Fruit fly (Drosophila melanogaster): ENCODE measurements around the gene ScsbetaA.

ScsbetaA gene

DNA sequence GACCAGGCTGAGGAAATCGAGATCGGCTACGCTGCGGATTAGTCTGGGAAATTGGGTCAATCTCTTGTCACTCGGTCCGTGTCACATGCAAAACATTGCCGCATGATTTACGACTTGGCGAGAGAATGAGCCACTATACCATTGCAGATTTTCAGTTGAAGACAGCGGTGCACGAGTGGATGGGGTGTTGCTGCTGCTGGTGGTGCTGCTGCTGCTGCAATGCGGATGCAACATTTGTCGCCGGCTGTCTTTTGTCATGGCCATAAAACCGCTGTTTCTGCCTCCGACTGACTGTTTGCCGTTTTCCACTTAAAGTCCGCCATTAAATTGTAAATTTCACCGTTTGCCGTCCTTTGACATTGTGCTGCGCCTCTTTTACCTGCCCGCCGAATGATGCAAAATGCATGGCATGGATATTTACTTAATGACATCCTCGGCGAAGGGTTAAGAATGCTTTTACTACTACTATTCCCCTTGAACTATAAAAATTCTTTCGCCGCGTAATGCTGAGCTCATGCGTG, 37.6 kb downstream of the ScsbetaA start:
- no peak for TF ChIP-seq pan (optimal IDR thresholded peaks at IDR 0.05)
- no peak for TF ChIP-seq EcR (GFP tag; optimal IDR thresholded peaks at IDR 0.05)
- no peak for TF ChIP-seq psq (optimal IDR thresholded peaks at IDR 0.05)
- no peak for TF ChIP-seq usp (GFP tag; optimal IDR thresholded peaks at IDR 0.05)
- TF ChIP-seq CG8478 (optimal IDR thresholded peaks at IDR 0.05), result no peak
- TF ChIP-seq Dll (optimal IDR thresholded peaks at IDR 0.05), result no peak

DNA sequence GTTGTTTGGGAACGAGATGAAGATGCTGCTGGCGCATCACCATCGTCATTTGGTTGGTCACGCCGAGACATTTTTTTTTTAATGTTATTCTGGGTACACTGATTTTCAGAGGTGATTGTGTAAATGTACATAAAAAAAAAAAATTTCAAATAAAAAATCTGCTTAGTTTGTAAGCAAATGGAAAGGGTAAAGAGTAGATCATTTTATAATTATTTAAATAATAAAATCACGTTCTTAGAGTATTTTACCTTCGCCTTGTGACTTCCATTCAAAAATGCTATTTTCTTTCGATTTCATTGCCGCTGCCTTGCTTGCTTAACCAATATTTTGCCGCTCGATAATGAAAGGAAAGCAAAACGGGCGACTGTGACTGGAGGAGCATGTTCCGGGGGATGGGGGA, 40.2 kb downstream of the ScsbetaA start:
- TF ChIP-seq psq (optimal IDR thresholded peaks at IDR 0.05) (no peak), EcR (GFP tag; optimal IDR thresholded peaks at IDR 0.05) (no peak), Dll (optimal IDR thresholded peaks at IDR 0.05) (no peak), pan (optimal IDR thresholded peaks at IDR 0.05) (no peak), CG8478 (optimal IDR thresholded peaks at IDR 0.05) (no peak), usp (GFP tag; optimal IDR thresholded peaks at IDR 0.05) (no peak)

DNA sequence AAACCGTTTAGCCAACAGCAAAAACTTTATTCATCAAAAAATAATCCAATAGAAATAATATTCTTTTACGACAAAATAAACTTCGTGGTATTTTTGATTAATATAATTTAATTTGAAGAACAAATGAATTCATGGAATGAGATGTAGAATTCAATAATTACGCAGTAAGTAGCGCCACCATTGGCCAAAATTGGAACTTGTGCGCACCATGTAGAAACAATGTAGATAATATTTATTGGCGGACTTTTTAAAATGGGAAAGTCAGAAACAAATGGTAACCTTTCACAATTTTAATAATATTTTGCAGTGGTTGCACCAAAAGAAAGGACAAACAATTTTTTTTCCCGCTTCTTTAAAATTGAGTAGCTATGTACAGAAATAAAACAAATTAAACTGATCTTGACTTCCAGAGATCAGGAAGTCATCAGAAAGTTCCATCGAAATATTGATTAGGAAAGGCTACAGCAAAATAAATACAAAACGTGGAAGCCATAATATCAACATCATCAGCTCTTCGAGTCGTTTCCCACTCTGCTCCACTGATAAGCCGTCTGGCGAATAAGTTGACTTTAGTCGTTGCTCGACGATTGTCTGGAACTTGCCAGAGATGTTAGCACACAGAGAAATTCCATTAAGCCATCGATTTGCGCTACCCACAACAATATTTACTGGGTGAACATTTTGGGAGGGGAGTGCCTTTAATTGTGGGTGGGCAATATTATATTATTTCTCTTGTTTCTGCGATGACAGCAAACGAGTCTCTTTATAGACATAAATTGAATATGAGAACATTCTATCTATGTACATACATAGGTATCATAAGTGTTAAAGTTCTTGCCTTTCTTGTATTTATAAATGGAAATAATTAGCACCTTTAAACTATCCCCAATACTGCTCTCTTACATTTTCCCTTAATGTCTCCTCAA, 41.6 kb downstream of the ScsbetaA start:
- TF ChIP-seq psq (optimal IDR thresholded peaks at IDR 0.05) (no peak), EcR (GFP tag; optimal IDR thresholded peaks at IDR 0.05) (no peak), pan (optimal IDR thresholded peaks at IDR 0.05) (no peak), Dll (optimal IDR thresholded peaks at IDR 0.05) (no peak), usp (GFP tag; optimal IDR thresholded peaks at IDR 0.05) (no peak), CG8478 (optimal IDR thresholded peaks at IDR 0.05) (no peak)

DNA sequence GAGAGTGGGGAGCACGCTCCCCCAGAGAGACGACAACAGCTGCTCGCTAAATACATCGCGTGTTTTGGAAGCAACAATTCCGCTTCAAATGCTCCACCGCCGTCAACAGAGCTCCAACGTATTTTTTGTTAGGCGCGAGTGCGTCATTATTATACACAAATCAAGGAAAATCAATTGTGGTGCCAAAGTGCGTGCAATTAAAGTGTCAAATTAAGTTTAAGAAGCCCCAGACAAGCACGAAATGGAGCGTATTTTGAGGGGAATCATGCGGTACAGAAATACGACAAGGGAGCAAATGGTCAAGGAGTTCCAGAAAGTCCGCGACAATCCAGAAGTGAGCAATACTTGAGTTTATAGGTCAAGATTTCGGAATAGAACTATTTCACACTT, 42.2 kb downstream of the ScsbetaA start, which contains the start of gene CAHbeta:
Gene CAHbeta, plus strand, starts transcription at position 85 of the 390 bp plus-strand sequence.
- no peak for TF ChIP-seq Dll (optimal IDR thresholded peaks at IDR 0.05)
- no peak for TF ChIP-seq pan (optimal IDR thresholded peaks at IDR 0.05)
- TF ChIP-seq psq (optimal IDR thresholded peaks at IDR 0.05), result no peak
- TF ChIP-seq usp (GFP tag; optimal IDR thresholded peaks at IDR 0.05), result no peak
- TF ChIP-seq CG8478 (optimal IDR thresholded peaks at IDR 0.05), result no peak
- TF ChIP-seq EcR (GFP tag; optimal IDR thresholded peaks at IDR 0.05), result no peak

DNA sequence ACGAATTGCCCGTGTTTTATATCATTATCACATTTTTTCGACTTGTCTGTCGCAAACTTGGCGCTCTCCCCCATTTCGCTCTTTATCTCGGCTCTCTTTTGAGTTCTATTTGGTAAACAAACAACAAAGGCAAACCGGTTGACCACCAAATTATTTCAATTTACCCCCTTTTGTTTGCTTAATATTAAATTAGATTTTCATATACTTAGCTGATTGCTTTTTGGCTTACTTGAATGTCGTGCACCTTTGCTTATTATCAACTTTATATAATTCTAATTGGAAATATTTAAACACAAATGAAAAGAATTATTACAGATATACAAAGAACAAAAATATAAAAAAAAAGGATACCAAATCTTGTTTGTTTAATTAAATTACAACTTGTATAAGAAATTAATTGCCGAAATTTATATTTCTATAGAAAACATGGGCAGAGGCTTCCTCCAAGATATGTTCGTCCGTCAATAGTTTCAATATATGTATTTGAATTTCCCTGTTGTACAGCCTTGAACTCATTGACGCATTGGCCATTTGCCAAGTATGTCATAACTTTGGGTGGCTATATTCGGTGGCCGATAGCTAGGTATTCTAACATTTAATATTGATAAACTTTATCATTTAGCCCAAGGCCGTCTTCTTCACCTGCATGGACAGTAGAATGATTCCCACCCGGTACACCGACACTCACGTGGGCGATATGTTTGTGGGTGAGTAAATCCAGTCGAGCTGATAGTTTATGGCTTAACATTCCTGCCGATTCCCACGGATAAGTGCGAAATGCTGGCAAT, 42.9 kb downstream of the ScsbetaA start:
- TF ChIP-seq Dll (optimal IDR thresholded peaks at IDR 0.05), result no peak
- no peak for TF ChIP-seq pan (optimal IDR thresholded peaks at IDR 0.05)
- no peak for TF ChIP-seq EcR (GFP tag; optimal IDR thresholded peaks at IDR 0.05)
- TF ChIP-seq CG8478 (optimal IDR thresholded peaks at IDR 0.05), result no peak
- no peak for TF ChIP-seq psq (optimal IDR thresholded peaks at IDR 0.05)
- no peak for TF ChIP-seq usp (GFP tag; optimal IDR thresholded peaks at IDR 0.05)

DNA sequence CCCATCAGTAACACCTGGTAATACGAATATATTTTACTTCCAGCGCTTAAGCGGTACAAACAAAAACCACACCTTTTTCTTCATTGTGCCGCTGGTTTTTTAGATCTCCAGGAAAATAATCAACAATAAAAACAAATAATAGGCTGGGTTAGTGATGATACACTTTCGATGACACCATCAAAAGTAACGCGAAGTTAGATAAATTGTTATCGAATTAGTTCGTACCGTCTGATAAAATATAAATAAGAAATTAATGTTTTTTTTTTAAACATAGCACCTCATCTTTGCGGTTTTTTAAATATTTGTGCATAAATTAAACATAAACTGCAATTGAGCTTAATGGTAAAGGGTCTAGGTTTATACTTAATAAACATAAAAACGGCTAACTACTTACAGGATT, 45.6 kb downstream of the ScsbetaA start, which contains the start of gene RagA-B:
Gene RagA-B, minus strand, starts transcription at position 175 of the 400 bp plus-strand sequence.
- TF ChIP-seq EcR (GFP tag; optimal IDR thresholded peaks at IDR 0.05) (no peak), CG8478 (optimal IDR thresholded peaks at IDR 0.05) (no peak), Dll (optimal IDR thresholded peaks at IDR 0.05) (no peak), psq (optimal IDR thresholded peaks at IDR 0.05) (no peak), pan (optimal IDR thresholded peaks at IDR 0.05) (no peak), usp (GFP tag; optimal IDR thresholded peaks at IDR 0.05) (no peak)

DNA sequence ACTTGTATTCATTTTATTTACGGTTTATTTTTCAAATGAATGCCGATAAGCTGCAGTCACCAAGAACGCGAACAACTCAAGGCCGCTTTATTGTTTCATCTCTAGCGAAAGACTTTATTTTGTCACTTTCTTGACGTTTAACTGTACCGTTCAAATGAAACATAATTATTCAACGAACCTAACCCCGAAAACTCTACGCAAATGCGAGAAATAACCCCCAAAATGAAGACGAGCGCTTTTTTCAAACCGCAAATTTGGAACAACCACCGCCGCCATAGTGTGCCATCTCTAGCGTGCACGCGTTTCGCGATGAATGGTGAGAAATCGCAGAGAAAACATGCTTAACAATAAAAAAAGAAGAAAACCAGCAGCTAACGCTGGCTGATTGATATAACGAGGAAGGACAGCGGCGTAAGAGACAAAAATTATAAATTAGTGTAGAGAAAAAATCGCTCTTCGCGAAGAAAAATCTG, 46.1 kb downstream of the ScsbetaA start, which contains the start of gene CG11970:
Gene CG11970, plus strand, starts transcription at position 117 of the 473 bp plus-strand sequence.
- TF ChIP-seq usp (GFP tag; optimal IDR thresholded peaks at IDR 0.05) (no peak), psq (optimal IDR thresholded peaks at IDR 0.05) (no peak), CG8478 (optimal IDR thresholded peaks at IDR 0.05) (no peak), Dll (optimal IDR thresholded peaks at IDR 0.05) (no peak), EcR (GFP tag; optimal IDR thresholded peaks at IDR 0.05) (no peak), pan (optimal IDR thresholded peaks at IDR 0.05) (no peak)

Measured in whole organism.